Worm (Caenorhabditis elegans) whole organism, L3 larva: ENCODE measurements around the gene bir-1.
A peak's percentile ranks its signal among the peaks of the same experiment; 100 is the strongest.

Experiments
- R02D3.7 ChIP-seq: fragments of 150-350 bp; optimal IDR thresholded peaks from 2 replicates; lab custom pipeline; 2014; ENCODE audit warnings: missing biosample characterization, missing genetic modification characterization
- ZK546.5 ChIP-seq: sonication (generic microtip); optimal IDR thresholded peaks from 2 replicates; lab custom pipeline; 2017; ENCODE audit warnings: missing biosample characterization, missing genetic modification characterization
- aly-2 ChIP-seq: fragments of 150-350 bp; optimal IDR thresholded peaks from 2 replicates; lab custom pipeline; 2014; ENCODE audit warnings: missing biosample characterization, missing genetic modification characterization
- ceh-16 ChIP-seq: sonication (generic microtip); optimal IDR thresholded peaks from 2 replicates; lab custom pipeline; 2017; ENCODE audit warnings: missing biosample characterization, missing genetic modification characterization
- ceh-82 ChIP-seq: fragments of 150-350 bp; optimal IDR thresholded peaks from 2 replicates; lab custom pipeline; 2014; ENCODE audit warnings: missing biosample characterization, missing genetic modification characterization
- daf-12 ChIP-seq: fragments of 150-350 bp; optimal IDR thresholded peaks from 2 replicates; lab custom pipeline; 2014; ENCODE audit warnings: missing biosample characterization, missing genetic modification reagents, missing genetic modification characterization
- egl-27 ChIP-seq: sonication (generic microtip); optimal IDR thresholded peaks from 4 replicates; lab custom pipeline; 2017; ENCODE audit warnings: missing biosample characterization, missing genetic modification reagents, missing genetic modification characterization
- elt-1 ChIP-seq: fragments of 150-350 bp; optimal IDR thresholded peaks from 2 replicates; lab custom pipeline; 2014; ENCODE audit warnings: missing biosample characterization, missing genetic modification characterization
- elt-2 ChIP-seq: sonication (generic microtip); optimal IDR thresholded peaks from 2 replicates; lab custom pipeline; 2016; ENCODE audit warnings: missing genetic modification reagents, mild to moderate bottlenecking, missing genetic modification characterization, missing compliant biosample characterization
- eor-1 ChIP-seq, 2 experiments: fragments of 150-350 bp; optimal IDR thresholded peaks; 2 replicates each; lab custom pipeline; 2014 to 2018; ENCODE audit warnings: missing biosample characterization in 2 of 2, missing genetic modification characterization in 2 of 2
- fkh-10 ChIP-seq: sonication (generic microtip); optimal IDR thresholded peaks from 2 replicates; lab custom pipeline; 2017; ENCODE audit warnings: missing biosample characterization, missing genetic modification reagents, missing genetic modification characterization
- fos-1 ChIP-seq: fragments of 150-350 bp; optimal IDR thresholded peaks from 2 replicates; lab custom pipeline; 2014; ENCODE audit warnings: missing biosample characterization, missing genetic modification characterization
- jun-1 ChIP-seq: fragments of 150-350 bp; optimal IDR thresholded peaks from 2 replicates; lab custom pipeline; 2014; ENCODE audit warnings: missing biosample characterization, missing genetic modification reagents, missing genetic modification characterization
- lin-39 ChIP-seq: fragments of 150-350 bp; optimal IDR thresholded peaks from 2 replicates; lab custom pipeline; 2018; ENCODE audit warnings: missing biosample characterization, missing genetic modification reagents, missing genetic modification characterization
- mdl-1 ChIP-seq: fragments of 150-350 bp; optimal IDR thresholded peaks from 2 replicates; lab custom pipeline; 2014; ENCODE audit warnings: missing biosample characterization, missing genetic modification characterization
- nfya-1 ChIP-seq: sonication (generic microtip); optimal IDR thresholded peaks from 2 replicates; lab custom pipeline; 2017; ENCODE audit warnings: missing genetic modification characterization, mild to moderate bottlenecking, missing compliant biosample characterization, antibody characterized with exemption, moderate library complexity; ENCODE audit not compliant: insufficient read depth
- nhr-11 ChIP-seq: fragments of 150-350 bp; optimal IDR thresholded peaks from 2 replicates; lab custom pipeline; 2014; ENCODE audit warnings: missing biosample characterization, missing genetic modification characterization
- nhr-237 ChIP-seq: fragments of 150-350 bp; optimal IDR thresholded peaks from 2 replicates; lab custom pipeline; 2014; ENCODE audit warnings: missing biosample characterization, missing genetic modification characterization
- nhr-28 ChIP-seq: fragments of 150-350 bp; optimal IDR thresholded peaks from 2 replicates; lab custom pipeline; 2014; ENCODE audit warnings: missing biosample characterization, missing genetic modification characterization
- nhr-76 ChIP-seq: fragments of 150-350 bp; sonication (generic microtip); optimal IDR thresholded peaks from 5 replicates; lab custom pipeline; 2014; ENCODE audit warnings: missing biosample characterization, missing genetic modification characterization
- nhr-77 ChIP-seq: fragments of 150-350 bp; optimal IDR thresholded peaks from 2 replicates; lab custom pipeline; 2014; ENCODE audit warnings: missing biosample characterization, missing genetic modification characterization
- pha-4 ChIP-seq: fragments of 150-350 bp; optimal IDR thresholded peaks from 2 replicates; lab custom pipeline; 2014; ENCODE audit warnings: missing biosample characterization, missing genetic modification reagents, missing genetic modification characterization
- pqm-1 ChIP-seq: fragments of 150-350 bp; optimal IDR thresholded peaks from 2 replicates; lab custom pipeline; 2017; ENCODE audit warnings: missing biosample characterization, missing genetic modification characterization, inconsistent platforms
- sea-2 ChIP-seq: fragments of 150-350 bp; sonication (generic microtip); optimal IDR thresholded peaks from 4 replicates; lab custom pipeline; 2014; ENCODE audit warnings: missing biosample characterization, missing genetic modification reagents, missing genetic modification characterization
- skn-1 ChIP-seq: fragments of 150-350 bp; optimal IDR thresholded peaks from 2 replicates; lab custom pipeline; 2014; ENCODE audit warnings: missing biosample characterization, missing genetic modification characterization
- snpc-4 ChIP-seq: fragments of 150-350 bp; optimal IDR thresholded peaks from 2 replicates; lab custom pipeline; 2014; ENCODE audit warnings: missing biosample characterization, missing genetic modification characterization
- unc-39 ChIP-seq: sonication (generic microtip); optimal IDR thresholded peaks from 4 replicates; lab custom pipeline; 2017; ENCODE audit warnings: missing biosample characterization, missing genetic modification characterization
- unc-62 ChIP-seq: fragments of 150-350 bp; sonication (generic microtip); optimal IDR thresholded peaks from 4 replicates; lab custom pipeline; 2014; ENCODE audit warnings: missing biosample characterization, missing genetic modification reagents, missing genetic modification characterization
- zag-1 ChIP-seq: fragments of 150-350 bp; optimal IDR thresholded peaks from 2 replicates; lab custom pipeline; 2014; ENCODE audit warnings: missing biosample characterization, missing genetic modification characterization
- ztf-4 ChIP-seq: fragments of 150-350 bp; optimal IDR thresholded peaks from 2 replicates; lab custom pipeline; 2014; ENCODE audit warnings: missing biosample characterization, missing genetic modification characterization

Gene bir-1

ce11 chrV:11624954-11625353, 19.3 kb upstream of the bir-1 start:
- no peak for TF ChIP-seq nhr-76 (tag; lab: Kevin White, UChicago)
- TF ChIP-seq R02D3.7 (tag; lab: Kevin White, UChicago), result no peak
- TF ChIP-seq skn-1 (tag; lab: Kevin White, UChicago), result no peak
- no peak for TF ChIP-seq sea-2 (GFP tag; lab: Kevin White, UChicago)
- TF ChIP-seq elt-1 (tag; lab: Kevin White, UChicago), result no peak
- TF ChIP-seq daf-12 (tag; lab: Kevin White, UChicago), result no peak
- TF ChIP-seq nfya-1 (tag; lab: Kevin White, UChicago), result no peak
- TF ChIP-seq ztf-4 (tag; lab: Kevin White, UChicago), result no peak
- no peak for TF ChIP-seq unc-62 (GFP tag; lab: Kevin White, UChicago)
- no peak for TF ChIP-seq fos-1
- no peak for TF ChIP-seq aly-2 (tag; lab: Kevin White, UChicago)

DNA sequence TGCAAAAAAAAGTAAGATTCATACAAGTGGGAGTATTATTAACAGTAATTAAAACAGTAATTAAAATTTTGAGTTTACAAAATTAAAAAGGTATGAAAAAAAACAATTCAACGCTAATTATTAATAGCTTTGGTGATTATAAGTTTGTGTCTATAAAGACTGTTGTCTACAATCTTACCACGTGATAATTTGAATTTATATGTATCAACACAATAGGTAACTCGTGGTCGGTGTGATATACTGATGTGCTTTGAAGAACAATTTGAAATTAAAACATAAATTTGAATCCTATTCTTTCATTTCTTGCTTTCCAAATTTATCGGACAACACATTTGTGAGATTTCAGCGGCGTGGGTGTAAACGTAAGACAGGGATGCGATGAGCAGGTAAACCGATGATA, 16.4 kb upstream of the bir-1 start:
- TF ChIP-seq pha-4 (tag; lab: Kevin White, UChicago), result peak; percentile 15
- peak; percentile 25 for TF ChIP-seq elt-2 (tag; lab: Kevin White, UChicago)
- no peak for TF ChIP-seq lin-39 (tag; lab: Kevin White, UChicago)

- TF ChIP-seq elt-2 (tag; lab: Kevin White, UChicago) (peak; percentile 92), jun-1 (tag; lab: Kevin White, UChicago) (no peak), sea-2 (GFP tag; lab: Kevin White, UChicago) (no peak), skn-1 (tag; lab: Kevin White, UChicago) (no peak), pqm-1 (tag; lab: Kevin White, UChicago) (peak; percentile 59), unc-62 (GFP tag; lab: Kevin White, UChicago) (no peak), eor-1 (tag; optimal IDR thresholded peaks at IDR 0.05; lab: Kevin White, UChicago) (no peak), nhr-237 (tag; lab: Kevin White, UChicago) (no peak), ZK546.5 (tag; lab: Kevin White, UChicago) (no peak)
Measured at ce11 chrV:11629222-11630026, 14.9 kb upstream of the bir-1 start, which contains the start of gene F35B12.10. F35B12.10 (minus strand) TSS chrV:11629272.

ce11 chrV:11631128-11631527, 13.1 kb upstream of the bir-1 start:
- TF ChIP-seq elt-2 (tag; lab: Kevin White, UChicago) (no peak), snpc-4 (tag; lab: Kevin White, UChicago) (no peak), fos-1 (no peak), fkh-10 (GFP tag; lab: Kevin White, UChicago) (no peak), elt-1 (tag; lab: Kevin White, UChicago) (no peak), lin-39 (tag; lab: Kevin White, UChicago) (no peak), nhr-77 (tag; lab: Kevin White, UChicago) (no peak)
- TF ChIP-seq, all 47 proteins: peak for 0

- TF ChIP-seq nhr-28 (tag; lab: Kevin White, UChicago) (no peak), zag-1 (tag; lab: Kevin White, UChicago) (no peak), mdl-1 (tag; lab: Kevin White, UChicago) (no peak), sea-2 (GFP tag; lab: Kevin White, UChicago) (no peak), ceh-82 (tag; lab: Kevin White, UChicago) (no peak), ceh-16 (tag; lab: Kevin White, UChicago) (no peak), egl-27 (tag; lab: Kevin White, UChicago) (no peak), daf-12 (tag; lab: Kevin White, UChicago) (no peak), elt-2 (tag; lab: Kevin White, UChicago) (no peak), unc-39 (tag; lab: Kevin White, UChicago) (no peak), nhr-237 (tag; lab: Kevin White, UChicago) (no peak), R02D3.7 (tag; lab: Kevin White, UChicago) (no peak), snpc-4 (tag; lab: Kevin White, UChicago) (no peak), pha-4 (tag; lab: Kevin White, UChicago) (no peak), nhr-11 (tag; lab: Kevin White, UChicago) (no peak)
Measured at ce11 chrV:11635587-11635986, 8.7 kb upstream of the bir-1 start.
